Fruit fly (Drosophila melanogaster): ENCODE data around the gene CG11854.

CG11854 gene

DNA sequence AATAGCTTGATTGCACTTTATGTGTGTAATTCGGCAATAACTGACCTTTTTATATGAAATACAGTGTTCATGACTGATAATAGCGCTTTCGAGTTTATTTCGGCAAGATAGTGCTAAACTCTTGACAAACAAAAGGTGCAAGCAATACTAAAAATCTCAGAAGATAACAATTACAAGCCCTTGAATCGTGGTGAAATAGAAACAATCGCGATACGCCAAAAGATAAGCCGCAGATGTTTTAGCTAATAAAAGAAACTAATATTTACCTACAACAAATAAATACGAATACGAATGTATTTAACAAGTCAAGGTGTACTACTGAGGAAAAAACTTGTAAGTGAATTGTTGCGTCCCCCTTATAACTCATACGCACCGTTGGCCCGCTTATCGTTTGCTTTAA, 33.5 kb downstream of the CG11854 start:
- TF ChIP-seq CG4404 (GFP tag; IDR thresholded peaks at IDR 0.05) = no peak
- TF ChIP-seq Gug (GFP tag; IDR thresholded peaks at IDR 0.05) = no peak
- TF ChIP-seq HLHmδ (GFP tag; optimal IDR thresholded peaks at IDR 0.05) = no peak
- TF ChIP-seq lbe (GFP tag; optimal IDR thresholded peaks at IDR 0.05) = no peak
- no peak for TF ChIP-seq Gsc (GFP tag; IDR thresholded peaks at IDR 0.05)
- TF ChIP-seq CG31224 (GFP tag; IDR thresholded peaks at IDR 0.05) = no peak
- TF ChIP-seq CG31388 (GFP tag; optimal IDR thresholded peaks at IDR 0.05) = no peak
- no peak for TF ChIP-seq dmrt99B (tag; optimal IDR thresholded peaks at IDR 0.05)
- TF ChIP-seq inv (GFP tag; IDR thresholded peaks at IDR 0.05; ENCODE audit: partially characterized antibody) = no peak
- no peak for TF ChIP-seq hb (GFP tag; IDR thresholded peaks at IDR 0.05; ENCODE audit: partially characterized antibody)
- no peak for TF ChIP-seq dan (GFP tag; IDR thresholded peaks at IDR 0.05)
- no peak for TF ChIP-seq gce (GFP tag; IDR thresholded peaks at IDR 0.05)
- TF ChIP-seq CG10565 (GFP tag; optimal IDR thresholded peaks at IDR 0.05) = no peak
- peak; percentile 34 for TF ChIP-seq schlank (tag; optimal IDR thresholded peaks at IDR 0.05)
- no peak for TF ChIP-seq Ravus (GFP tag; IDR thresholded peaks at IDR 0.05)
- TF ChIP-seq al (GFP tag; IDR thresholded peaks at IDR 0.05) = no peak
- TF ChIP-seq CG30020 (tag; optimal IDR thresholded peaks at IDR 0.05) = no peak
- no peak for TF ChIP-seq corto (GFP tag; optimal IDR thresholded peaks at IDR 0.05)
- no peak for TF ChIP-seq Bteb2 (GFP tag; optimal IDR thresholded peaks at IDR 0.05)
- TF ChIP-seq CG14050 (GFP tag; IDR thresholded peaks at IDR 0.05) = no peak
- TF ChIP-seq CG9727 (GFP tag; optimal IDR thresholded peaks at IDR 0.05) = no peak
- no peak for TF ChIP-seq jumu (GFP tag; optimal IDR thresholded peaks at IDR 0.05)
- no peak for TF ChIP-seq Ets97D (GFP tag; optimal IDR thresholded peaks at IDR 0.05)
- no peak for TF ChIP-seq Spps (tag; optimal IDR thresholded peaks at IDR 0.05)
- TF ChIP-seq CG3995 (GFP tag; optimal IDR thresholded peaks at IDR 0.05) = no peak
- TF ChIP-seq ash1 (GFP tag; optimal IDR thresholded peaks at IDR 0.05) = no peak
- TF ChIP-seq Kr (GFP tag; optimal IDR thresholded peaks at IDR 0.05) = no peak
- no peak for TF ChIP-seq Hr3 (GFP tag; optimal IDR thresholded peaks at IDR 0.05)
- TF ChIP-seq CG15011 (GFP tag; optimal IDR thresholded peaks at IDR 0.05) = no peak
- no peak for TF ChIP-seq CG18619 (GFP tag; optimal IDR thresholded peaks at IDR 0.05)
- TF ChIP-seq Mes4 (GFP tag; optimal IDR thresholded peaks at IDR 0.05) = no peak
- TF ChIP-seq CG12236 (GFP tag; optimal IDR thresholded peaks at IDR 0.05) = no peak
- no peak for TF ChIP-seq CG14965 (GFP tag; optimal IDR thresholded peaks at IDR 0.05; ENCODE audit: borderline replicate concordance)
- TF ChIP-seq CG34224 (GFP tag; IDR thresholded peaks at IDR 0.05; ENCODE audit: partially characterized antibody) = no peak
- TF ChIP-seq CG13287 (GFP tag; IDR thresholded peaks at IDR 0.05; ENCODE audit: partially characterized antibody) = no peak
- TF ChIP-seq CG16815 (GFP tag; optimal IDR thresholded peaks at IDR 0.05) = no peak
- no peak for TF ChIP-seq sim (GFP tag; IDR thresholded peaks at IDR 0.05)
- TF ChIP-seq NC2α (GFP tag; optimal IDR thresholded peaks at IDR 0.05) = no peak
- no peak for TF ChIP-seq CG3838 (GFP tag; optimal IDR thresholded peaks at IDR 0.05)
- no peak for TF ChIP-seq CG14860 (GFP tag; IDR thresholded peaks at IDR 0.05; ENCODE audit: partially characterized antibody)
- TF ChIP-seq GATAe (GFP tag; conservative IDR thresholded peaks at IDR 0.05) = 0 out of 2 replicates have a peak, but pooled peaks have one; percentile 9
- peak; percentile 68 for TF ChIP-seq CG6765 (GFP tag; optimal IDR thresholded peaks at IDR 0.05)
- no peak for TF ChIP-seq otp (GFP tag; IDR thresholded peaks at IDR 0.05)
- no peak for TF ChIP-seq pnt (GFP tag; optimal IDR thresholded peaks at IDR 0.05)
- TF ChIP-seq nom (GFP tag; optimal IDR thresholded peaks at IDR 0.05) = no peak
- peak; percentile 36 for TF ChIP-seq B-H2 (GFP tag; optimal IDR thresholded peaks at IDR 0.05)
- TF ChIP-seq CG42726 (GFP tag; IDR thresholded peaks at IDR 0.05; ENCODE audit: partially characterized antibody) = no peak
- TF ChIP-seq CG17912 (GFP tag; optimal IDR thresholded peaks at IDR 0.05) = no peak
- TF ChIP-seq CG2129 (GFP tag; IDR thresholded peaks at IDR 0.05; ENCODE audit: partially characterized antibody) = no peak
- TF ChIP-seq Tbp (GFP tag; optimal IDR thresholded peaks at IDR 0.05) = no peak
- TF ChIP-seq CG33557 (GFP tag; optimal IDR thresholded peaks at IDR 0.05) = no peak
- TF ChIP-seq CG8388 (GFP tag; optimal IDR thresholded peaks at IDR 0.05) = no peak
